Worm (Caenorhabditis elegans) whole organism, midembryonic: ENCODE measurements around the gene Y57E12B.10.

Experiments
- T22C8.4 ChIP-seq: fragments of 200-800 bp; sonication (Bioruptor generic); IDR thresholded peaks from 2 replicates; pipeline ENCODE4 v1.3.6; 2022; ENCODE audit warnings: missing genetic modification characterization, missing compliant biosample characterization
- cog-1 ChIP-seq: sonication (generic microtip); optimal IDR thresholded peaks from 2 replicates; lab custom pipeline; 2016; ENCODE audit warnings: missing genetic modification characterization, missing compliant biosample characterization
- flt-1 ChIP-seq: fragments of 200-800 bp; sonication (Bioruptor generic); IDR thresholded peaks from 2 replicates; pipeline ENCODE4 v1.3.6; 2022; ENCODE audit warnings: missing genetic modification characterization, missing compliant biosample characterization
- klf-2 ChIP-seq: fragments of 200-800 bp; sonication (Bioruptor generic); conservative IDR thresholded peaks from 2 replicates; pipeline ENCODE4 v1.3.6; 2022; ENCODE audit warnings: missing genetic modification reagents, missing genetic modification characterization, missing compliant biosample characterization
- med-1 ChIP-seq: sonication (generic microtip); optimal IDR thresholded peaks from 2 replicates; lab custom pipeline; 2017; ENCODE audit warnings: missing genetic modification characterization, mild to moderate bottlenecking, missing compliant biosample characterization, antibody characterized with exemption, missing genetic modification reagents; ENCODE audit not compliant: insufficient read depth

DNA sequence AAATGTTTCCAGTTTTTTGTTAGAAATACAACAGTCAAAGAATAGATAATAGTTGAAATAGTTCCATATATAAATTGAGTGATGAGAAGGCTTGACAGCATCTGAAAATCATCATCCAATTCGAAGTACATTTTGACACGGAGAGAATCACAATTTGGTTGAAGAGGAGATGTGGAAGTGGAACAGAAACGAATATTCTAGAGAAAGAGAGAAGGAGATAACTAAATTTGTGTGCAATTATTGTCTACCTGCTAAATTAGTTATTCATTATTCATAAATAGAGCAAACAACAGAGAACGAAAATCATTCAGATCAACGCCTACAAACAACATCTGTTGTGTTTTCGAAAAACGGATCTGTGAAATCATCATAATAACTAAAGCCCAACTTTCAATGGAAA, 18.0 kb upstream of the Y57E12B.10 start, which contains the start of gene srg-31:
- no peak for TF ChIP-seq flt-1 (GFP tag; lab: Robert Waterston, UW)
- TF ChIP-seq klf-2 (GFP tag; lab: Robert Waterston, UW), result no peak
- TF ChIP-seq T22C8.4, result no peak
- TF ChIP-seq med-1 (GFP tag; lab: Kevin White, UChicago), result no peak
- no peak for TF ChIP-seq cog-1 (tag; lab: Kevin White, UChicago)
